Fruit fly (Drosophila melanogaster): ENCODE results near the gene CG42556.

The CG42556 gene

dm6 chr2L:16846742-16847346 is 42.9 kb upstream of the CG42556 start:
- no peak for TF ChIP-seq Dfd (GFP tag; optimal IDR thresholded peaks at IDR 0.05)
- TF ChIP-seq Hnf4 (GFP tag; optimal IDR thresholded peaks at IDR 0.05) = no peak
- no peak for TF ChIP-seq dl (GFP tag; optimal IDR thresholded peaks at IDR 0.05; ENCODE audit: insufficient read depth in 1 of 2, partially characterized antibody in 2 of 2)
- no peak for TF ChIP-seq Jra (GFP tag; optimal IDR thresholded peaks at IDR 0.05)
- TF ChIP-seq pan (optimal IDR thresholded peaks at IDR 0.05) = no peak
- no peak for TF ChIP-seq jim (GFP tag; optimal IDR thresholded peaks at IDR 0.05)
- no peak for TF ChIP-seq OdsH (GFP tag; optimal IDR thresholded peaks at IDR 0.05)
- TF ChIP-seq HLH106 (tag; optimal IDR thresholded peaks at IDR 0.05) = no peak
- TF ChIP-seq woc (GFP tag; optimal IDR thresholded peaks at IDR 0.05) = no peak
- no peak for TF ChIP-seq ey (GFP tag; optimal IDR thresholded peaks at IDR 0.05)
- no peak for TF ChIP-seq Sp1 (GFP tag; optimal IDR thresholded peaks at IDR 0.05)
- TF ChIP-seq Hr78 (GFP tag; optimal IDR thresholded peaks at IDR 0.05) = no peak
- no peak for TF ChIP-seq CG32264 (GFP tag; optimal IDR thresholded peaks at IDR 0.05)
- no peak for TF ChIP-seq Myc (optimal IDR thresholded peaks at IDR 0.05)
- TF ChIP-seq tai (GFP tag; optimal IDR thresholded peaks at IDR 0.05) = no peak
- no peak for TF ChIP-seq h (GFP tag; optimal IDR thresholded peaks at IDR 0.05)
- no peak for TF ChIP-seq dmrt93B (GFP tag; optimal IDR thresholded peaks at IDR 0.05)
- TF ChIP-seq Vsx2 (GFP tag; optimal IDR thresholded peaks at IDR 0.05; ENCODE audit: partially characterized antibody) = no peak
- TF ChIP-seq usp (GFP tag; optimal IDR thresholded peaks at IDR 0.05) = no peak
- TF ChIP-seq Hr83 (GFP tag; optimal IDR thresholded peaks at IDR 0.05; ENCODE audit: poor library complexity, severe bottlenecking) = no peak

- TF ChIP-seq ey (GFP tag; optimal IDR thresholded peaks at IDR 0.05) (no peak), Hr78 (GFP tag; optimal IDR thresholded peaks at IDR 0.05) (no peak), OdsH (GFP tag; optimal IDR thresholded peaks at IDR 0.05) (no peak), CrebA (GFP tag; optimal IDR thresholded peaks at IDR 0.05; ENCODE audit: borderline replicate concordance) (no peak), br (GFP tag; optimal IDR thresholded peaks at IDR 0.05) (no peak), HLH106 (tag; optimal IDR thresholded peaks at IDR 0.05) (no peak), jim (GFP tag; optimal IDR thresholded peaks at IDR 0.05) (no peak), Dfd (GFP tag; optimal IDR thresholded peaks at IDR 0.05) (no peak), Rel (GFP tag; optimal IDR thresholded peaks at IDR 0.05) (no peak), Rel (tag; optimal IDR thresholded peaks at IDR 0.05) (no peak), GATAd (GFP tag; optimal IDR thresholded peaks at IDR 0.05) (no peak), sv (GFP tag; optimal IDR thresholded peaks at IDR 0.05) (no peak), woc (GFP tag; optimal IDR thresholded peaks at IDR 0.05) (no peak), dl (GFP tag; optimal IDR thresholded peaks at IDR 0.05; ENCODE audit: insufficient read depth in 1 of 2, partially characterized antibody in 2 of 2) (no peak), fru (GFP tag; optimal IDR thresholded peaks at IDR 0.05) (no peak), Myc (optimal IDR thresholded peaks at IDR 0.05) (no peak), rgr (GFP tag; optimal IDR thresholded peaks at IDR 0.05) (no peak)
Measured at dm6 chr2L:16847948-16848347, 41.8 kb upstream of the CG42556 start.

- TF ChIP-seq N (GFP tag; optimal IDR thresholded peaks at IDR 0.05) = no peak
- no peak for TF ChIP-seq lola (GFP tag; optimal IDR thresholded peaks at IDR 0.05)
- TF ChIP-seq sv (GFP tag; optimal IDR thresholded peaks at IDR 0.05) = no peak
- TF ChIP-seq HLH106 (tag; optimal IDR thresholded peaks at IDR 0.05) = no peak
- no peak for TF ChIP-seq Hr83 (GFP tag; optimal IDR thresholded peaks at IDR 0.05; ENCODE audit: poor library complexity, severe bottlenecking)
- TF ChIP-seq dsf (GFP tag; optimal IDR thresholded peaks at IDR 0.05; ENCODE audit: borderline replicate concordance) = no peak
- TF ChIP-seq woc (GFP tag; optimal IDR thresholded peaks at IDR 0.05) = no peak
Measured at dm6 chr2L:16848670-16849069, 41.0 kb upstream of the CG42556 start, which contains the start of gene CG13284. Gene CG13284, minus strand, starts transcription at chr2L:16848716.

dm6 chr2L:16850442-16850841 is 39.3 kb upstream of the CG42556 start:
- TF ChIP-seq psq (GFP tag; optimal IDR thresholded peaks at IDR 0.05) (no peak), Hr83 (GFP tag; optimal IDR thresholded peaks at IDR 0.05; ENCODE audit: poor library complexity, severe bottlenecking) (no peak), jim (GFP tag; optimal IDR thresholded peaks at IDR 0.05) (no peak)
